Worm (Caenorhabditis elegans) whole organism, late embryonic: ENCODE measurements around the gene ZK596.3.

Experiments used
- C38D4.7 ChIP-seq: fragments of 200-800 bp; sonication (Bioruptor generic); optimal IDR thresholded peaks from 2 replicates; lab custom pipeline; 2018; ENCODE audit warnings: mild to moderate bottlenecking, missing genetic modification characterization, moderate library complexity, missing compliant biosample characterization
- ceh-31 ChIP-seq: sonication (generic microtip); optimal IDR thresholded peaks from 2 replicates; lab custom pipeline; 2016; ENCODE audit warnings: missing genetic modification characterization, missing compliant biosample characterization
- ceh-34 ChIP-seq: sonication (generic microtip); optimal IDR thresholded peaks from 2 replicates; lab custom pipeline; 2016; ENCODE audit warnings: mild to moderate bottlenecking, missing genetic modification characterization, missing compliant biosample characterization
- dmd-4 ChIP-seq: sonication (generic microtip); optimal IDR thresholded peaks from 2 replicates; lab custom pipeline; 2016; ENCODE audit warnings: borderline replicate concordance, missing genetic modification characterization, missing compliant biosample characterization
- elt-2 ChIP-seq: sonication (generic microtip); optimal IDR thresholded peaks from 2 replicates; lab custom pipeline; 2016; ENCODE audit warnings: missing genetic modification reagents, missing genetic modification characterization, missing compliant biosample characterization
- fkh-10 ChIP-seq: fragments of 150-350 bp; optimal IDR thresholded peaks from 2 replicates; lab custom pipeline; 2014; ENCODE audit warnings: missing biosample characterization, missing genetic modification reagents, missing genetic modification characterization
- hlh-13 ChIP-seq: fragments of 200-800 bp; sonication (Bioruptor generic); optimal IDR thresholded peaks from 2 replicates; lab custom pipeline; 2018; ENCODE audit warnings: mild to moderate bottlenecking, missing genetic modification characterization, missing compliant biosample characterization
- hlh-6 ChIP-seq: sonication (generic microtip); optimal IDR thresholded peaks from 2 replicates; lab custom pipeline; 2016; ENCODE audit warnings: missing genotype, missing genetic modification characterization, missing compliant biosample characterization
- mec-3 ChIP-seq: sonication (generic microtip); optimal IDR thresholded peaks from 2 replicates; lab custom pipeline; 2016; ENCODE audit warnings: borderline replicate concordance, missing genetic modification characterization, missing compliant biosample characterization
- nhr-11 ChIP-seq: fragments of 150-350 bp; optimal IDR thresholded peaks from 2 replicates; lab custom pipeline; 2014; ENCODE audit warnings: missing biosample characterization, missing genetic modification characterization
- pha-4 ChIP-seq: fragments of 150-350 bp; optimal IDR thresholded peaks from 2 replicates; lab custom pipeline; 2018; ENCODE audit warnings: missing biosample characterization, missing genetic modification reagents, missing genetic modification characterization
- pqm-1 ChIP-seq: sonication (generic microtip); optimal IDR thresholded peaks from 2 replicates; lab custom pipeline; 2016; ENCODE audit warnings: missing genetic modification characterization, missing compliant biosample characterization
- pros-1 ChIP-seq: fragments of 150-350 bp; optimal IDR thresholded peaks from 2 replicates; lab custom pipeline; 2014; ENCODE audit warnings: missing biosample characterization, missing genetic modification reagents, missing genetic modification characterization
- unc-55 ChIP-seq: sonication (generic microtip); optimal IDR thresholded peaks from 2 replicates; lab custom pipeline; 2017; ENCODE audit warnings: missing biosample characterization, missing genetic modification reagents, missing genetic modification characterization

DNA sequence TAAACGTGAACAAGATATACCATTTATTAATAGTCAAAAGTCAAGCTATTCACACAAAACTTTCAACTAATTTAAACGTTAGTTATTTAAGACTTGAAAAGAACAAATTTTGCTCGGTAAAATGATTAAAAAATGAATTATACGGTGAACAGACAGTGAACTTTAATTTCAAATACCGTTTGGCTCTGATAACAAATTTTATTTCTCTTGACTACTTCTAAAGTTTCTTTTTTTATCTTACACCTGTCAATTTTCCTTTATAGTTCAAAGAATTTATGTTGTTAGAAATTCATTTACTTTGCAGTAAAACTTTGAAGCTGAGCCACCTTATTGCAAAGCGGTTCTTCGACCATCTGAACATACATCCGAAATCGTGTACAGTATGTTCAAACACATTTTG lies 11.2 kb upstream of the ZK596.3 start, which contains the start of gene ZK593.3:
- TF ChIP-seq pha-4 (tag; lab: Kevin White, UChicago) (no peak), C38D4.7 (GFP tag; lab: Kevin White, UChicago) (no peak), ceh-34 (tag; lab: Kevin White, UChicago) (no peak), dmd-4 (tag; lab: Kevin White, UChicago) (no peak), hlh-13 (GFP tag; lab: Kevin White, UChicago) (no peak), pqm-1 (tag; lab: Kevin White, UChicago) (no peak), ceh-31 (tag; lab: Kevin White, UChicago) (no peak), elt-2 (tag; lab: Kevin White, UChicago) (no peak), fkh-10 (no peak), pros-1 (tag; lab: Kevin White, UChicago) (no peak), unc-55 (GFP tag; lab: Kevin White, UChicago) (no peak), hlh-6 (no peak), nhr-11 (tag; lab: Kevin White, UChicago) (no peak), mec-3 (tag; lab: Kevin White, UChicago) (no peak)
